Fruit fly (Drosophila melanogaster): ENCODE results near the gene mTerf5.

Gene mTerf5

dm6 chr3R:18223434-18223833, at the start of gene mTerf5, which contains the start of gene Non3 (continued):
- TF ChIP-seq CG4360 (GFP tag; IDR thresholded peaks at IDR 0.05) (no peak), Lhr (GFP tag; optimal IDR thresholded peaks at IDR 0.05) (peak; percentile 15), lab (GFP tag; optimal IDR thresholded peaks at IDR 0.05) (peak; percentile 64), cas (GFP tag; IDR thresholded peaks at IDR 0.05) (no peak), ems (GFP tag; optimal IDR thresholded peaks at IDR 0.05) (no peak), stc (GFP tag; IDR thresholded peaks at IDR 0.05) (no peak), gce (GFP tag; IDR thresholded peaks at IDR 0.05) (no peak), CG5245 (GFP tag; optimal IDR thresholded peaks at IDR 0.05) (no peak), wor (GFP tag; IDR thresholded peaks at IDR 0.05) (no peak), seq (GFP tag; IDR thresholded peaks at IDR 0.05) (no peak), HLH54F (GFP tag; optimal IDR thresholded peaks at IDR 0.05) (peak; percentile 33), scrt (GFP tag; optimal IDR thresholded peaks at IDR 0.05) (peak; percentile 96), CG4854 (GFP tag; optimal IDR thresholded peaks at IDR 0.05) (no peak), ac (GFP tag; optimal IDR thresholded peaks at IDR 0.05) (no peak), dysf (GFP tag; IDR thresholded peaks at IDR 0.05) (0 out of 3 replicates have a peak, but pooled peaks have one; percentile 36), CG17802 (tag; optimal IDR thresholded peaks at IDR 0.05) (no peak), caup (GFP tag; optimal IDR thresholded peaks at IDR 0.05; ENCODE audit: severe bottlenecking) (peak; percentile 58), CG2129 (GFP tag; IDR thresholded peaks at IDR 0.05; ENCODE audit: partially characterized antibody) (peak; percentile 91), twi (tag; optimal IDR thresholded peaks at IDR 0.05) (peak; percentile 40), ap (GFP tag; IDR thresholded peaks at IDR 0.05) (no peak), Bdp1 (GFP tag; optimal IDR thresholded peaks at IDR 0.05) (peak; percentile 12), Ets97D (GFP tag; optimal IDR thresholded peaks at IDR 0.05) (peak; percentile 43), odd (GFP tag; optimal IDR thresholded peaks at IDR 0.05) (peak; percentile 33), B-H1 (GFP tag; IDR thresholded peaks at IDR 0.05) (no peak), Abd-B (GFP tag; optimal IDR thresholded peaks at IDR 0.05) (no peak), Blimp-1 (GFP tag; optimal IDR thresholded peaks at IDR 0.05) (peak; percentile 54), pan (optimal IDR thresholded peaks at IDR 0.05) (no peak), pan (GFP tag; optimal IDR thresholded peaks at IDR 0.05 in 1 of 2, IDR thresholded peaks at IDR 0.05 in 1 of 2) (peak in 1 of 2 experiments; percentile 60), Atf3 (GFP tag; optimal IDR thresholded peaks at IDR 0.05) (no peak), CG7556 (GFP tag; optimal IDR thresholded peaks at IDR 0.05) (peak; percentile 20), CG18764 (GFP tag; optimal IDR thresholded peaks at IDR 0.05) (peak; percentile 47), NC2β (GFP tag; optimal IDR thresholded peaks at IDR 0.05) (no peak), pum (GFP tag; optimal IDR thresholded peaks at IDR 0.05) (peak; percentile 10), HLHmδ (GFP tag; optimal IDR thresholded peaks at IDR 0.05) (no peak), CG34376 (GFP tag; optimal IDR thresholded peaks at IDR 0.05) (no peak), CG8359 (GFP tag; optimal IDR thresholded peaks at IDR 0.05; ENCODE audit: borderline replicate concordance) (no peak), CG5180 (GFP tag; optimal IDR thresholded peaks at IDR 0.05) (no peak), CG3065 (GFP tag; optimal IDR thresholded peaks at IDR 0.05) (peak; percentile 21), CG9797 (GFP tag; optimal IDR thresholded peaks at IDR 0.05) (peak; percentile 15), Hand (GFP tag; optimal IDR thresholded peaks at IDR 0.05) (no peak), Six4 (GFP tag; optimal IDR thresholded peaks at IDR 0.05) (peak; percentile 51), tio (GFP tag; optimal IDR thresholded peaks at IDR 0.05) (no peak), D19A (tag; optimal IDR thresholded peaks at IDR 0.05) (peak; percentile 43), zfh1 (GFP tag; IDR thresholded peaks at IDR 0.05) (peak; percentile 58; the same call in 1 of the 3 replicates), eyg (GFP tag; optimal IDR thresholded peaks at IDR 0.05) (no peak), danr (GFP tag; IDR thresholded peaks at IDR 0.05) (no peak), CG30431 (GFP tag; optimal IDR thresholded peaks at IDR 0.05) (peak; percentile 12), CkIIα-i1 (GFP tag; IDR thresholded peaks at IDR 0.05) (no peak), CG33213 (GFP tag; optimal IDR thresholded peaks at IDR 0.05) (no peak), CG4328 (GFP tag; optimal IDR thresholded peaks at IDR 0.05) (peak; percentile 41), CG2875 (GFP tag; optimal IDR thresholded peaks at IDR 0.05) (peak; percentile 2)
